Worm (Caenorhabditis elegans): ENCODE data around the gene acbp-6.
A peak's percentile ranks its signal among the peaks of the same experiment; 100 is the strongest.

The acbp-6 gene

ce11 chrII:11923620-11924298 lies 49.8 kb downstream of the acbp-6 start:
- no peak for TF ChIP-seq ceh-83 (GFP tag; optimal IDR thresholded peaks at IDR 0.05)
- TF ChIP-seq unc-39 (tag; optimal IDR thresholded peaks at IDR 0.05) = no peak
- TF ChIP-seq ham-2 (GFP tag; optimal IDR thresholded peaks at IDR 0.05) = peak; percentile 20

ce11 chrII:11922757-11923538 lies 50.6 kb downstream of the acbp-6 start:
- no peak for TF ChIP-seq ham-2 (GFP tag; optimal IDR thresholded peaks at IDR 0.05)
- no peak for TF ChIP-seq unc-62 (GFP tag; optimal IDR thresholded peaks at IDR 0.05)
- no peak for TF ChIP-seq sptf-1 (tag; optimal IDR thresholded peaks at IDR 0.05)
- no peak for TF ChIP-seq lsy-2 (tag; optimal IDR thresholded peaks at IDR 0.05)
- TF ChIP-seq nhr-12 (tag; optimal IDR thresholded peaks at IDR 0.05) = no peak
- no peak for TF ChIP-seq sem-2 (GFP tag; optimal IDR thresholded peaks at IDR 0.05)
- TF ChIP-seq mls-2 (tag; optimal IDR thresholded peaks at IDR 0.05) = no peak
- no peak for TF ChIP-seq nhr-28 (tag; optimal IDR thresholded peaks at IDR 0.05)
- TF ChIP-seq lin-13 (tag; optimal IDR thresholded peaks at IDR 0.05) = no peak
- TF ChIP-seq unc-120 (tag; optimal IDR thresholded peaks at IDR 0.05; ENCODE audit: poor library complexity, severe bottlenecking) = no peak
- TF ChIP-seq nhr-2 (tag; optimal IDR thresholded peaks at IDR 0.05) = no peak
- no peak for TF ChIP-seq ces-1 (GFP tag; optimal IDR thresholded peaks at IDR 0.05)
- TF ChIP-seq unc-39 (tag; optimal IDR thresholded peaks at IDR 0.05) = no peak
- no peak for TF ChIP-seq drap-1 (GFP tag; optimal IDR thresholded peaks at IDR 0.05)
- no peak for TF ChIP-seq blmp-1 (tag; optimal IDR thresholded peaks at IDR 0.05)
- TF ChIP-seq mab-5 (tag; optimal IDR thresholded peaks at IDR 0.05) = no peak
- no peak for TF ChIP-seq elt-3 (tag; optimal IDR thresholded peaks at IDR 0.05)
- no peak for TF ChIP-seq cnd-1 (tag; optimal IDR thresholded peaks at IDR 0.05)
- no peak for TF ChIP-seq hlh-1 (tag; optimal IDR thresholded peaks at IDR 0.05)
- TF ChIP-seq lin-32 (GFP tag; optimal IDR thresholded peaks at IDR 0.05) = no peak
